Fruit fly (Drosophila melanogaster) whole organism, embryonic: ENCODE results near the gene dsx.

Experiments
- Abd-B ChIP-seq: fragments of 200-800 bp; sonication (Bioruptor generic); optimal IDR thresholded peaks from 2 replicates; lab custom pipeline; 2018; ENCODE audit warnings: missing biosample characterization, mild to moderate bottlenecking, missing genetic modification characterization, moderate library complexity
- CG10959 ChIP-seq: fragments of 200-800 bp; sonication (Bioruptor generic); IDR thresholded peaks from 2 replicates; pipeline ENCODE4 v1.3.6; 2022; ENCODE audit warnings: missing biosample characterization, missing genetic modification characterization
- CG12104 ChIP-seq: fragments of 200-800 bp; sonication (Bioruptor generic); optimal IDR thresholded peaks from 3 replicates; lab custom pipeline; 2016; ENCODE audit warnings: missing biosample characterization, missing genetic modification characterization
- CG12744 ChIP-seq: fragments of 200-800 bp; sonication (Bioruptor generic); optimal IDR thresholded peaks from 2 replicates; lab custom pipeline; 2016; ENCODE audit warnings: missing biosample characterization, missing genetic modification characterization
- CG14014 ChIP-seq: fragments of 200-800 bp; sonication (Bioruptor generic); IDR thresholded peaks from 2 replicates; pipeline ENCODE4 v1.3.6; 2022; ENCODE audit warnings: missing biosample characterization, missing genetic modification characterization
- CG14050 ChIP-seq: fragments of 200-800 bp; sonication (Bioruptor generic); IDR thresholded peaks from 3 replicates; pipeline ENCODE4 v1.3.6; 2022; ENCODE audit warnings: missing biosample characterization, missing genetic modification characterization
- CG15011 ChIP-seq: fragments of 200-800 bp; sonication (Bioruptor generic); optimal IDR thresholded peaks from 3 replicates; lab custom pipeline; 2018; ENCODE audit warnings: missing biosample characterization, mild to moderate bottlenecking, missing genetic modification characterization
- CG15601 ChIP-seq: fragments of 200-800 bp; sonication (Bioruptor generic); optimal IDR thresholded peaks from 3 replicates; lab custom pipeline; 2019; ENCODE audit warnings: missing biosample characterization, mild to moderate bottlenecking, missing genetic modification characterization, moderate library complexity
- CG16863 ChIP-seq: fragments of 200-800 bp; sonication (Bioruptor generic); optimal IDR thresholded peaks from 3 replicates; lab custom pipeline; 2016; ENCODE audit warnings: missing biosample characterization, missing genetic modification characterization
- CG17802 ChIP-seq: fragments of 200-800 bp; sonication (Bioruptor generic); optimal IDR thresholded peaks from 2 replicates; lab custom pipeline; 2018; ENCODE audit warnings: missing biosample characterization, mild to moderate bottlenecking, missing genetic modification characterization, moderate library complexity
- CG4404 ChIP-seq: fragments of 200-800 bp; sonication (Bioruptor generic); IDR thresholded peaks from 2 replicates; pipeline ENCODE4 v1.3.6; 2022; ENCODE audit warnings: missing biosample characterization, missing genetic modification characterization
- CG6654 ChIP-seq: fragments of 200-800 bp; sonication (Bioruptor generic); optimal IDR thresholded peaks from 2 replicates; lab custom pipeline; 2017; ENCODE audit warnings: missing biosample characterization, mild to moderate bottlenecking, missing genetic modification characterization
- CG8765 ChIP-seq: fragments of 200-800 bp; sonication (Bioruptor generic); IDR thresholded peaks from 2 replicates; pipeline ENCODE4 v1.3.6; 2022; ENCODE audit warnings: missing biosample characterization, missing genetic modification characterization
- CG9797 ChIP-seq: fragments of 200-800 bp; sonication (Bioruptor generic); optimal IDR thresholded peaks from 3 replicates; lab custom pipeline; 2018; ENCODE audit warnings: missing biosample characterization, mild to moderate bottlenecking, missing genetic modification characterization
- Eip74EF ChIP-seq, 2 experiments: fragments of 200-800 bp in 1 of 2; fragments of >200 bp in 1 of 2; sonication (Bioruptor generic) in 1 of 2; optimal IDR thresholded peaks; 2 replicates each; lab custom pipeline; 2017 to 2019; ENCODE audit warnings: missing biosample characterization in 2 of 2, missing genetic modification characterization in 2 of 2, mild to moderate bottlenecking in 1 of 2, moderate library complexity in 1 of 2
- Ets97D ChIP-seq: fragments of 200-800 bp; sonication (Bioruptor generic); optimal IDR thresholded peaks from 3 replicates; lab custom pipeline; 2016; ENCODE audit warnings: missing biosample characterization, missing genetic modification characterization
- Gsc ChIP-seq: fragments of 200-800 bp; sonication (Bioruptor generic); IDR thresholded peaks from 2 replicates; pipeline ENCODE4 v1.3.6; 2022; ENCODE audit warnings: missing biosample characterization, missing genetic modification characterization
- Hmx ChIP-seq: fragments of 200-800 bp; sonication (Bioruptor generic); optimal IDR thresholded peaks from 2 replicates; lab custom pipeline; 2016; ENCODE audit warnings: missing biosample characterization, missing genetic modification characterization
- Hr78 ChIP-seq, 2 experiments: fragments of 200-800 bp in 1 of 2; fragments of >200 bp in 1 of 2; sonication (Bioruptor generic) in 1 of 2; optimal IDR thresholded peaks; 2 replicates each; lab custom pipeline; 2017 to 2019; ENCODE audit warnings: missing biosample characterization in 2 of 2, missing genetic modification characterization in 2 of 2, mild to moderate bottlenecking in 1 of 2, moderate library complexity in 1 of 2
- Max ChIP-seq: fragments of 200-800 bp; sonication (Bioruptor generic); optimal IDR thresholded peaks from 2 replicates; lab custom pipeline; 2016; ENCODE audit warnings: missing biosample characterization, mild to moderate bottlenecking, missing genetic modification characterization
- NfI ChIP-seq: fragments of 200-800 bp; sonication (Bioruptor generic); optimal IDR thresholded peaks from 3 replicates; lab custom pipeline; 2018; ENCODE audit warnings: missing biosample characterization, mild to moderate bottlenecking, missing genetic modification characterization, moderate library complexity
- Ravus ChIP-seq: fragments of 200-800 bp; sonication (Bioruptor generic); IDR thresholded peaks from 2 replicates; pipeline ENCODE4 v1.3.6; 2022; ENCODE audit warnings: missing biosample characterization, missing genetic modification characterization
- Rx ChIP-seq: fragments of 200-800 bp; sonication (Bioruptor generic); IDR thresholded peaks from 2 replicates; pipeline ENCODE4 v1.3.6; 2022; ENCODE audit warnings: missing biosample characterization, missing genetic modification characterization
- Sry-δ ChIP-seq: fragments of 200-800 bp; sonication (Bioruptor generic); optimal IDR thresholded peaks from 2 replicates; lab custom pipeline; 2016; ENCODE audit warnings: missing biosample characterization, missing genetic modification characterization
- ara ChIP-seq: fragments of 200-800 bp; sonication (Bioruptor generic); IDR thresholded peaks from 2 replicates; pipeline ENCODE4 v1.3.6; 2022; ENCODE audit warnings: missing biosample characterization, missing genetic modification characterization
- bab2 ChIP-seq: fragments of 200-800 bp; sonication (Bioruptor generic); optimal IDR thresholded peaks from 2 replicates; lab custom pipeline; 2016; ENCODE audit warnings: missing biosample characterization, missing genetic modification characterization
- cwo ChIP-seq: fragments of 200-800 bp; sonication (Bioruptor generic); optimal IDR thresholded peaks from 3 replicates; lab custom pipeline; 2017; ENCODE audit warnings: missing biosample characterization, missing genetic modification characterization, mild to moderate bottlenecking, moderate library complexity, missing genetic modification reagents
- disco-r ChIP-seq: fragments of 200-800 bp; sonication (Bioruptor generic); optimal IDR thresholded peaks from 2 replicates; lab custom pipeline; 2016; ENCODE audit warnings: missing biosample characterization, missing genetic modification characterization
- dm ChIP-seq: fragments of 200-800 bp; sonication (Bioruptor generic); optimal IDR thresholded peaks from 3 replicates; lab custom pipeline; 2016; ENCODE audit warnings: missing biosample characterization, missing genetic modification characterization
- dysf ChIP-seq: fragments of 200-800 bp; sonication (Bioruptor generic); IDR thresholded peaks from 3 replicates; pipeline ENCODE4 v1.3.6; 2022; ENCODE audit warnings: missing biosample characterization, missing genetic modification characterization
- fd64A ChIP-seq: fragments of 200-800 bp; sonication (Bioruptor generic); optimal IDR thresholded peaks from 3 replicates; lab custom pipeline; 2018; ENCODE audit warnings: missing biosample characterization, mild to moderate bottlenecking, missing genetic modification characterization
- fru ChIP-seq: fragments of >200 bp; optimal IDR thresholded peaks from 2 replicates; lab custom pipeline; 2017
- ham ChIP-seq: fragments of 200-800 bp; sonication (Bioruptor generic); IDR thresholded peaks from 2 replicates; pipeline ENCODE4 v1.3.6; 2022; ENCODE audit warnings: missing biosample characterization, missing genetic modification characterization
- jigr1 ChIP-seq: fragments of 200-800 bp; sonication (Bioruptor generic); IDR thresholded peaks from 3 replicates; pipeline ENCODE4 v1.3.6; 2022; ENCODE audit warnings: missing biosample characterization, missing genetic modification characterization
- lab ChIP-seq: fragments of 200-800 bp; sonication (Bioruptor generic); optimal IDR thresholded peaks from 3 replicates; lab custom pipeline; 2017; ENCODE audit warnings: missing biosample characterization, missing genetic modification characterization, mild to moderate bottlenecking, moderate library complexity, missing genetic modification reagents
- lola ChIP-seq, 3 experiments: fragments of >200 bp in 2 of 3; fragments of 200-800 bp in 1 of 3; sonication (Bioruptor generic) in 1 of 3; optimal IDR thresholded peaks; 2 replicates each; lab custom pipeline; 2017 to 2019; ENCODE audit warnings: missing biosample characterization in 3 of 3, missing genetic modification characterization in 3 of 3, mild to moderate bottlenecking in 1 of 3, moderate library complexity in 1 of 3
- lov ChIP-seq, 2 experiments: fragments of 200-800 bp in 1 of 2; fragments of >200 bp in 1 of 2; sonication (Bioruptor generic) in 1 of 2; IDR thresholded peaks in 1 of 2; optimal IDR thresholded peaks in 1 of 2; 2 replicates in 1 of 2; 3 replicates in 1 of 2; pipeline versions ENCODE4 v1.3.6 to Lab custom; 2017 to 2022; ENCODE audit warnings: missing biosample characterization in 1 of 2, missing genetic modification characterization in 1 of 2
- maf-S ChIP-seq: fragments of 200-800 bp; sonication (Bioruptor generic); optimal IDR thresholded peaks from 2 replicates; lab custom pipeline; 2016; ENCODE audit warnings: missing biosample characterization, missing genetic modification characterization
- mam ChIP-seq: fragments of 200-800 bp; sonication (Bioruptor generic); optimal IDR thresholded peaks from 3 replicates; lab custom pipeline; 2016; ENCODE audit warnings: missing biosample characterization, missing genetic modification characterization
- nau ChIP-seq: fragments of 200-800 bp; sonication (Bioruptor generic); optimal IDR thresholded peaks from 3 replicates; lab custom pipeline; 2017; ENCODE audit warnings: missing biosample characterization, mild to moderate bottlenecking, missing genetic modification characterization, missing genetic modification reagents
- pho ChIP-seq: fragments of 200-800 bp; sonication (Bioruptor generic); optimal IDR thresholded peaks from 2 replicates; lab custom pipeline; 2016; ENCODE audit warnings: missing biosample characterization, missing genetic modification characterization
- pita ChIP-seq: fragments of 200-800 bp; sonication (Bioruptor generic); optimal IDR thresholded peaks from 2 replicates; lab custom pipeline; 2017; ENCODE audit warnings: missing biosample characterization, mild to moderate bottlenecking, missing genetic modification characterization
- sc ChIP-seq, 3 experiments: fragments of >200 bp in 2 of 3; fragments of 200-800 bp in 1 of 3; sonication (Bioruptor generic) in 1 of 3; optimal IDR thresholded peaks; 2 replicates in 2 of 3; 3 replicates in 1 of 3; lab custom pipeline; 2017; ENCODE audit warnings: mild to moderate bottlenecking in 1 of 3, missing biosample characterization in 1 of 3, missing genetic modification characterization in 1 of 3, missing genetic modification reagents in 1 of 3
- scrt ChIP-seq: fragments of 200-800 bp; sonication (Bioruptor generic); optimal IDR thresholded peaks from 2 replicates; lab custom pipeline; 2018; ENCODE audit warnings: missing biosample characterization, mild to moderate bottlenecking, missing genetic modification characterization, moderate library complexity
- sima ChIP-seq: fragments of 200-800 bp; sonication (Bioruptor generic); optimal IDR thresholded peaks from 2 replicates; lab custom pipeline; 2016; ENCODE audit warnings: missing biosample characterization, missing genetic modification characterization
- sqz ChIP-seq: fragments of 200-800 bp; sonication (Bioruptor generic); optimal IDR thresholded peaks from 3 replicates; lab custom pipeline; 2018; ENCODE audit warnings: missing biosample characterization, mild to moderate bottlenecking, missing genetic modification characterization
- ttk ChIP-seq: fragments of 200-800 bp; sonication (Bioruptor generic); IDR thresholded peaks from 2 replicates; pipeline ENCODE4 v2.1.2; 2022; ENCODE audit warnings: missing biosample characterization, missing genetic modification characterization
- zen2 ChIP-seq: fragments of 200-800 bp; sonication (Bioruptor generic); IDR thresholded peaks from 3 replicates; pipeline ENCODE4 v1.3.6; 2022; ENCODE audit warnings: missing biosample characterization, missing genetic modification characterization; ENCODE audit not compliant: partially characterized antibody

The dsx gene

dm6 chr3R:8001074-8001669 is 34.0 kb upstream of the dsx start, which contains the start of the genes Kmn2 and CG2698 (continued):
- TF ChIP-seq CG6654 (GFP tag; lab: Kevin White, UChicago) (peak; percentile 78), zen2 (GFP tag; lab: Robert Waterston, UW) (no peak; the same call in 2 of the 3 replicates), ara (GFP tag; lab: Robert Waterston, UW) (peak; percentile 97), CG14014 (GFP tag; lab: Robert Waterston, UW) (peak; percentile 97), sqz (peak; percentile 90), CG14050 (peak; percentile 97), CG10959 (GFP tag; lab: Robert Waterston, UW) (peak; percentile 96), nau (GFP tag; lab: Kevin White, UChicago) (peak; percentile 90), scrt (GFP tag; lab: Kevin White, UChicago) (peak; percentile 88), CG17802 (tag; lab: Kevin White, UChicago) (peak; percentile 73), Ravus (GFP tag; lab: Robert Waterston, UW) (peak; percentile 94), dysf (peak; percentile 99), ttk (peak; percentile 98), lab (peak; percentile 97), pita (no peak), cwo (GFP tag; lab: Kevin White, UChicago) (peak; percentile 88), Ets97D (GFP tag; lab: Kevin White, UChicago) (peak; percentile 60), fru (lab: Kevin White, UChicago) (no peak), NfI (GFP tag; lab: Kevin White, UChicago) (peak; percentile 94), lov (optimal IDR thresholded peaks at IDR 0.05; lab: Kevin White, UChicago) (no peak), lov (GFP tag; IDR thresholded peaks at IDR 0.05; lab: Robert Waterston, UW) (peak; percentile 95), sc (optimal IDR thresholded peaks at IDR 0.05; lab: Kevin White, UChicago) (no peak), sc (GFP tag; optimal IDR thresholded peaks at IDR 0.05; lab: Kevin White, UChicago) (peak; percentile 91), CG16863 (GFP tag; lab: Kevin White, UChicago) (peak; percentile 83), lola (GFP tag; optimal IDR thresholded peaks at IDR 0.05; lab: Kevin White, UChicago) (peak in 1 of 3 experiments; percentile 91), bab2 (GFP tag; lab: Kevin White, UChicago) (peak; percentile 84), CG12104 (GFP tag; lab: Kevin White, UChicago) (peak; percentile 92), Rx (peak; percentile 96), sima (peak; percentile 5), jigr1 (GFP tag; lab: Robert Waterston, UW) (peak; percentile 96), Sry-δ (GFP tag; lab: Kevin White, UChicago) (peak; percentile 47), disco-r (GFP tag; lab: Kevin White, UChicago) (peak; percentile 51), fd64A (GFP tag; lab: Kevin White, UChicago) (peak; percentile 74), CG4404 (GFP tag; lab: Robert Waterston, UW) (peak; percentile 97), Hmx (GFP tag; lab: Kevin White, UChicago) (peak; percentile 68), ham (peak; percentile 92), Gsc (peak; percentile 96), maf-S (GFP tag; lab: Kevin White, UChicago) (peak; percentile 82), dm (GFP tag; lab: Kevin White, UChicago) (peak; percentile 71), Eip74EF (GFP tag; optimal IDR thresholded peaks at IDR 0.05; lab: Kevin White, UChicago) (peak in 1 of 2 experiments; percentile 90), CG15601 (peak; percentile 91), CG9797 (GFP tag; lab: Kevin White, UChicago) (peak; percentile 52), Abd-B (GFP tag; lab: Kevin White, UChicago) (peak; percentile 98), CG15011 (GFP tag; lab: Kevin White, UChicago) (peak; percentile 86), CG8765 (GFP tag; lab: Robert Waterston, UW) (peak; percentile 97), Hr78 (GFP tag; optimal IDR thresholded peaks at IDR 0.05; lab: Kevin White, UChicago) (peak in 1 of 2 experiments; percentile 67), Max (GFP tag; lab: Kevin White, UChicago) (peak; percentile 96), pho (GFP tag; lab: Kevin White, UChicago) (peak; percentile 84), mam (GFP tag; lab: Kevin White, UChicago) (peak; percentile 86), CG12744 (GFP tag; lab: Kevin White, UChicago) (peak; percentile 73)
